Worm (Caenorhabditis elegans) whole organism, L2 larva: ENCODE measurements around the gene ZK593.3.

Source experiments
- R02D3.7 ChIP-seq: fragments of 150-350 bp; optimal IDR thresholded peaks from 2 replicates; lab custom pipeline; 2014; ENCODE audit warnings: missing biosample characterization, missing genetic modification characterization
- alr-1 ChIP-seq: fragments of 150-350 bp; optimal IDR thresholded peaks from 2 replicates; lab custom pipeline; 2014; ENCODE audit warnings: missing biosample characterization, missing genetic modification characterization
- aly-2 ChIP-seq: fragments of 150-350 bp; optimal IDR thresholded peaks from 2 replicates; lab custom pipeline; 2014; ENCODE audit warnings: missing biosample characterization, missing genetic modification characterization
- ama-1 ChIP-seq: fragments of 150-350 bp; optimal IDR thresholded peaks from 2 replicates; lab custom pipeline; 2018; ENCODE audit warnings: inconsistent platforms
- blmp-1 ChIP-seq: sonication (generic microtip); optimal IDR thresholded peaks from 2 replicates; lab custom pipeline; 2017; ENCODE audit warnings: missing genetic modification characterization, mild to moderate bottlenecking, missing compliant biosample characterization, antibody characterized with exemption, moderate library complexity; ENCODE audit not compliant: insufficient read depth
- ceh-16 ChIP-seq: fragments of 150-350 bp; optimal IDR thresholded peaks from 2 replicates; lab custom pipeline; 2014; ENCODE audit warnings: missing biosample characterization, missing genetic modification characterization
- ceh-82 ChIP-seq: fragments of 150-350 bp; optimal IDR thresholded peaks from 2 replicates; lab custom pipeline; 2014; ENCODE audit warnings: missing biosample characterization, missing genetic modification characterization
- egl-27 ChIP-seq: sonication (generic microtip); optimal IDR thresholded peaks from 3 replicates; lab custom pipeline; 2017; ENCODE audit warnings: missing biosample characterization, missing genetic modification reagents, missing genetic modification characterization
- elt-1 ChIP-seq: fragments of 150-350 bp; optimal IDR thresholded peaks from 2 replicates; lab custom pipeline; 2014; ENCODE audit warnings: missing biosample characterization, missing genetic modification characterization
- fos-1 ChIP-seq: fragments of 150-350 bp; optimal IDR thresholded peaks from 2 replicates; lab custom pipeline; 2014; ENCODE audit warnings: missing biosample characterization, missing genetic modification characterization
- gmeb-1 ChIP-seq: fragments of 150-350 bp; optimal IDR thresholded peaks from 2 replicates; lab custom pipeline; 2014; ENCODE audit warnings: missing biosample characterization, missing genetic modification characterization
- lin-11 ChIP-seq: fragments of 150-350 bp; sonication (generic microtip); optimal IDR thresholded peaks from 2 replicates; lab custom pipeline; 2014; ENCODE audit warnings: missing biosample characterization, missing genetic modification characterization, inconsistent platforms, mixed read lengths
- lin-39 ChIP-seq: fragments of 150-350 bp; optimal IDR thresholded peaks from 2 replicates; lab custom pipeline; 2014; ENCODE audit warnings: missing biosample characterization, missing genetic modification reagents, missing genetic modification characterization
- lsy-2 ChIP-seq, 2 experiments: fragments of 150-350 bp in 1 of 2; sonication (generic microtip) in 1 of 2; optimal IDR thresholded peaks; 2 replicates each; lab custom pipeline; 2014 to 2017; ENCODE audit warnings: missing biosample characterization in 2 of 2, missing genetic modification characterization in 2 of 2
- mbf-1 ChIP-seq: sonication (generic microtip); optimal IDR thresholded peaks from 2 replicates; lab custom pipeline; 2017; ENCODE audit warnings: missing biosample characterization, missing genetic modification characterization
- mdl-1 ChIP-seq, 2 experiments: fragments of 150-350 bp in 1 of 2; sonication (generic microtip) in 1 of 2; optimal IDR thresholded peaks; 2 replicates each; lab custom pipeline; 2017; ENCODE audit warnings: missing biosample characterization in 2 of 2, missing genetic modification characterization in 2 of 2
- nhr-129 ChIP-seq: fragments of 150-350 bp; optimal IDR thresholded peaks from 2 replicates; lab custom pipeline; 2014; ENCODE audit warnings: missing biosample characterization, missing genetic modification characterization
- nhr-21 ChIP-seq: fragments of 150-350 bp; optimal IDR thresholded peaks from 2 replicates; lab custom pipeline; 2014; ENCODE audit warnings: missing biosample characterization, missing genetic modification characterization
- nhr-23 ChIP-seq: fragments of 150-350 bp; optimal IDR thresholded peaks from 2 replicates; lab custom pipeline; 2014; ENCODE audit warnings: missing biosample characterization, missing genetic modification reagents, missing genetic modification characterization
- nhr-237 ChIP-seq: fragments of 150-350 bp; optimal IDR thresholded peaks from 2 replicates; lab custom pipeline; 2014; ENCODE audit warnings: missing biosample characterization, missing genetic modification characterization
- nhr-25 ChIP-seq: fragments of 150-350 bp; sonication (generic microtip); optimal IDR thresholded peaks from 3 replicates; lab custom pipeline; 2014; ENCODE audit warnings: missing biosample characterization, missing genetic modification characterization
- nhr-6 ChIP-seq: fragments of 150-350 bp; optimal IDR thresholded peaks from 2 replicates; lab custom pipeline; 2014; ENCODE audit warnings: missing biosample characterization, missing genetic modification characterization
- nhr-77 ChIP-seq: fragments of 150-350 bp; optimal IDR thresholded peaks from 2 replicates; lab custom pipeline; 2014; ENCODE audit warnings: missing biosample characterization, missing genetic modification characterization
- peb-1 ChIP-seq: fragments of 150-350 bp; optimal IDR thresholded peaks from 2 replicates; lab custom pipeline; 2014; ENCODE audit warnings: missing biosample characterization, missing genetic modification characterization
- sem-4 ChIP-seq: fragments of 150-350 bp; optimal IDR thresholded peaks from 2 replicates; lab custom pipeline; 2014; ENCODE audit warnings: missing biosample characterization, missing genetic modification reagents, missing genetic modification characterization
- skn-1 ChIP-seq: sonication (generic microtip); optimal IDR thresholded peaks from 2 replicates; lab custom pipeline; 2017; ENCODE audit warnings: missing biosample characterization, missing genetic modification characterization
- sma-9 ChIP-seq, 2 experiments: fragments of 150-350 bp in 1 of 2; sonication (generic microtip) in 1 of 2; optimal IDR thresholded peaks; 2 replicates each; lab custom pipeline; 2014 to 2016; ENCODE audit warnings: missing genetic modification characterization in 2 of 2, mild to moderate bottlenecking in 1 of 2, missing biosample characterization in 1 of 2, missing compliant biosample characterization in 1 of 2, missing genetic modification reagents in 1 of 2, moderate library complexity in 1 of 2
- snpc-4 ChIP-seq: fragments of 150-350 bp; optimal IDR thresholded peaks from 2 replicates; lab custom pipeline; 2014; ENCODE audit warnings: missing biosample characterization, missing genetic modification characterization
- unc-62 ChIP-seq: fragments of 150-350 bp; optimal IDR thresholded peaks from 2 replicates; lab custom pipeline; 2014; ENCODE audit warnings: missing biosample characterization, missing genetic modification reagents, missing genetic modification characterization
- zag-1 ChIP-seq: fragments of 150-350 bp; optimal IDR thresholded peaks from 2 replicates; lab custom pipeline; 2014; ENCODE audit warnings: missing biosample characterization, missing genetic modification characterization
- ztf-1 ChIP-seq: fragments of 200-800 bp; sonication (Bioruptor generic); conservative IDR thresholded peaks from 2 replicates; pipeline ENCODE4 v1.3.6; 2022; ENCODE audit warnings: missing genetic modification characterization, missing compliant biosample characterization
- ztf-11 ChIP-seq: sonication (generic microtip); optimal IDR thresholded peaks from 2 replicates; lab custom pipeline; 2017; ENCODE audit warnings: missing biosample characterization, missing genetic modification characterization
- ztf-4 ChIP-seq: fragments of 150-350 bp; optimal IDR thresholded peaks from 2 replicates; lab custom pipeline; 2014; ENCODE audit warnings: missing biosample characterization, missing genetic modification characterization

ZK593.3 gene

ce11 chrIV:10874527-10874926 lies 41.0 kb upstream of the ZK593.3 start, which contains the start of gene F13E9.12:
TSS of gene F13E9.12 (minus strand) at chrIV:10874627.
- no peak for TF ChIP-seq mdl-1 (tag; optimal IDR thresholded peaks at IDR 0.05; lab: Kevin White, UChicago)
- TF ChIP-seq nhr-25, result no peak
- TF ChIP-seq ceh-82 (tag; lab: Kevin White, UChicago), result no peak
- TF ChIP-seq ztf-1, result no peak
- TF ChIP-seq lsy-2 (tag; optimal IDR thresholded peaks at IDR 0.05; lab: Kevin White, UChicago), result no peak
- no peak for TF ChIP-seq alr-1 (tag; lab: Kevin White, UChicago)
- no peak for TF ChIP-seq aly-2
- no peak for TF ChIP-seq nhr-77
- TF ChIP-seq elt-1, result no peak
- TF ChIP-seq egl-27 (tag; lab: Kevin White, UChicago), result no peak
- no peak for TF ChIP-seq ztf-4 (tag; lab: Kevin White, UChicago)
- TF ChIP-seq fos-1 (tag; lab: Kevin White, UChicago), result no peak
- no peak for TF ChIP-seq ztf-11
- TF ChIP-seq sma-9 (GFP tag; optimal IDR thresholded peaks at IDR 0.05; lab: Kevin White, UChicago), result no peak
- TF ChIP-seq sma-9 (tag; optimal IDR thresholded peaks at IDR 0.05; lab: Kevin White, UChicago), result no peak
- no peak for TF ChIP-seq nhr-23 (tag; lab: Kevin White, UChicago)
- TF ChIP-seq R02D3.7 (tag; lab: Kevin White, UChicago), result no peak
- no peak for TF ChIP-seq unc-62 (GFP tag; lab: Kevin White, UChicago)
- no peak for TF ChIP-seq peb-1
- TF ChIP-seq blmp-1, result no peak

- no peak for TF ChIP-seq aly-2
- no peak for TF ChIP-seq nhr-77
- TF ChIP-seq lin-11, result no peak
- TF ChIP-seq nhr-21, result no peak
- no peak for TF ChIP-seq nhr-129 (tag; lab: Kevin White, UChicago)
- TF ChIP-seq ama-1 (lab: Kevin White, UChicago), result no peak
- no peak for TF ChIP-seq alr-1 (tag; lab: Kevin White, UChicago)
- no peak for TF ChIP-seq mbf-1
- TF ChIP-seq nhr-23 (tag; lab: Kevin White, UChicago), result no peak
- no peak for TF ChIP-seq lin-39 (tag; lab: Kevin White, UChicago)
- no peak for TF ChIP-seq zag-1
- TF ChIP-seq nhr-6 (tag; lab: Kevin White, UChicago), result no peak
Observed at ce11 chrIV:10876844-10877243, 38.6 kb upstream of the ZK593.3 start, which contains the start of gene fipr-14. TSS of gene fipr-14 (plus strand) at chrIV:10877144.

ce11 chrIV:10879542-10879941 lies 35.9 kb upstream of the ZK593.3 start, which contains the start of gene sdz-13:
TSS of gene sdz-13 (minus strand) at chrIV:10879642.
- TF ChIP-seq alr-1 (tag; lab: Kevin White, UChicago), result no peak

- no peak for TF ChIP-seq gmeb-1
- TF ChIP-seq snpc-4 (tag; lab: Kevin White, UChicago), result no peak
- TF ChIP-seq mbf-1, result no peak
- TF ChIP-seq zag-1, result no peak
- TF ChIP-seq ztf-1, result no peak
- no peak for TF ChIP-seq ceh-16 (tag; lab: Kevin White, UChicago)
- TF ChIP-seq skn-1 (tag; lab: Kevin White, UChicago), result no peak
- TF ChIP-seq nhr-237 (tag; lab: Kevin White, UChicago), result no peak
- no peak for TF ChIP-seq sem-4 (tag; lab: Kevin White, UChicago)
Observed at ce11 chrIV:10880264-10880663, 35.2 kb upstream of the ZK593.3 start, which contains the start of gene fipr-15. TSS of gene fipr-15 (plus strand) at chrIV:10880564.

- peak; percentile 46 for TF ChIP-seq sma-9 (GFP tag; optimal IDR thresholded peaks at IDR 0.05; lab: Kevin White, UChicago)
- no peak for TF ChIP-seq sma-9 (tag; optimal IDR thresholded peaks at IDR 0.05; lab: Kevin White, UChicago)
- TF ChIP-seq fos-1 (tag; lab: Kevin White, UChicago), result peak; percentile 24
- TF ChIP-seq R02D3.7 (tag; lab: Kevin White, UChicago), result no peak
Observed at ce11 chrIV:10881230-10881629, 34.3 kb upstream of the ZK593.3 start, which contains the start of gene F13E9.13. TSS of gene F13E9.13 (plus strand) at chrIV:10881546.

- no peak for TF ChIP-seq elt-1
Observed at ce11 chrIV:10884263-10884662, 31.2 kb upstream of the ZK593.3 start, which contains the start of gene F13E9.5. TSS of gene F13E9.5 (minus strand) at chrIV:10884363.
